Fruit fly (Drosophila melanogaster) whole organism, embryonic: ENCODE results near the gene elB.

ENCODE experiments used
- Abd-B ChIP-seq: fragments of 200-800 bp; sonication (Bioruptor generic); optimal IDR thresholded peaks from 2 replicates; lab custom pipeline; 2018; ENCODE audit warnings: missing biosample characterization, mild to moderate bottlenecking, missing genetic modification characterization, moderate library complexity
- Ada2b ChIP-seq: fragments of 200-800 bp; sonication (Bioruptor generic); IDR thresholded peaks from 2 replicates; pipeline ENCODE4 v1.3.6; 2022; ENCODE audit warnings: missing biosample characterization, missing genetic modification characterization
- Antp ChIP-seq: fragments of 200-800 bp; sonication (Bioruptor generic); optimal IDR thresholded peaks from 3 replicates; lab custom pipeline; 2016; ENCODE audit warnings: missing biosample characterization, missing genetic modification characterization
- Bgb ChIP-seq: fragments of 200-800 bp; sonication (Bioruptor generic); IDR thresholded peaks from 2 replicates; pipeline ENCODE4 v1.3.6; 2022; ENCODE audit warnings: missing biosample characterization, missing genetic modification characterization; ENCODE audit not compliant: partially characterized antibody
- CG10147 ChIP-seq: fragments of 200-800 bp; sonication (Bioruptor generic); optimal IDR thresholded peaks from 2 replicates; lab custom pipeline; 2019; ENCODE audit warnings: missing biosample characterization, mild to moderate bottlenecking, missing genetic modification characterization, moderate library complexity
- CG1024 ChIP-seq: fragments of 200-800 bp; sonication (Bioruptor generic); IDR thresholded peaks from 2 replicates; pipeline ENCODE4 v1.3.6; 2022; ENCODE audit warnings: missing biosample characterization, missing genetic modification characterization
- CG10979 ChIP-seq: fragments of 200-800 bp; sonication (Bioruptor generic); optimal IDR thresholded peaks from 2 replicates; lab custom pipeline; 2018; ENCODE audit warnings: missing biosample characterization, mild to moderate bottlenecking, missing genetic modification characterization, moderate library complexity
- CG12769 ChIP-seq: fragments of 200-800 bp; sonication (Bioruptor generic); optimal IDR thresholded peaks from 2 replicates; lab custom pipeline; 2019; ENCODE audit warnings: missing biosample characterization, mild to moderate bottlenecking, missing genetic modification characterization, moderate library complexity
- CG14441 ChIP-seq: fragments of 200-800 bp; sonication (Bioruptor generic); IDR thresholded peaks from 2 replicates; pipeline ENCODE4 v1.3.6; 2022; ENCODE audit warnings: missing biosample characterization, missing genetic modification characterization
- CG14710 ChIP-seq: fragments of 200-800 bp; sonication (Bioruptor generic); optimal IDR thresholded peaks from 3 replicates; lab custom pipeline; 2019; ENCODE audit warnings: missing biosample characterization, mild to moderate bottlenecking, missing genetic modification characterization, moderate library complexity
- CG16779 ChIP-seq: fragments of 200-800 bp; sonication (Bioruptor generic); IDR thresholded peaks from 2 replicates; pipeline ENCODE4 v1.3.6; 2022; ENCODE audit warnings: missing biosample characterization, missing genetic modification characterization
- CG16863 ChIP-seq: fragments of 200-800 bp; sonication (Bioruptor generic); optimal IDR thresholded peaks from 3 replicates; lab custom pipeline; 2016; ENCODE audit warnings: missing biosample characterization, missing genetic modification characterization
- CG17359 ChIP-seq: fragments of 200-800 bp; sonication (Bioruptor generic); optimal IDR thresholded peaks from 3 replicates; lab custom pipeline; 2018; ENCODE audit warnings: missing biosample characterization, mild to moderate bottlenecking, missing genetic modification characterization, moderate library complexity
- CG17612 ChIP-seq: fragments of 200-800 bp; sonication (Bioruptor generic); IDR thresholded peaks from 2 replicates; pipeline ENCODE4 v1.3.6; 2022; ENCODE audit warnings: missing biosample characterization, missing genetic modification characterization
- CG18011 ChIP-seq: fragments of 200-800 bp; sonication (Bioruptor generic); optimal IDR thresholded peaks from 2 replicates; lab custom pipeline; 2017; ENCODE audit warnings: missing biosample characterization, missing genetic modification characterization, mild to moderate bottlenecking, moderate library complexity, missing genotype
- CG2129 ChIP-seq: fragments of 200-800 bp; sonication (Bioruptor generic); IDR thresholded peaks from 2 replicates; pipeline ENCODE4 v1.3.6; 2022; ENCODE audit warnings: missing biosample characterization, missing genetic modification characterization; ENCODE audit not compliant: partially characterized antibody
- CG3407 ChIP-seq: fragments of 200-800 bp; sonication (Bioruptor generic); optimal IDR thresholded peaks from 2 replicates; lab custom pipeline; 2018; ENCODE audit warnings: missing biosample characterization, mild to moderate bottlenecking, missing genetic modification characterization
- CG4424 ChIP-seq: fragments of 200-800 bp; sonication (Bioruptor generic); optimal IDR thresholded peaks from 3 replicates; lab custom pipeline; 2016; ENCODE audit warnings: missing biosample characterization, missing genetic modification characterization
- CG4707 ChIP-seq: fragments of 200-800 bp; sonication (Bioruptor generic); optimal IDR thresholded peaks from 2 replicates; lab custom pipeline; 2018; ENCODE audit warnings: missing biosample characterization, mild to moderate bottlenecking, missing genetic modification characterization, moderate library complexity
- CG4854 ChIP-seq: fragments of 200-800 bp; sonication (Bioruptor generic); optimal IDR thresholded peaks from 2 replicates; lab custom pipeline; 2016; ENCODE audit warnings: missing biosample characterization, missing genetic modification characterization, inconsistent platforms
- CG5245 ChIP-seq: fragments of 200-800 bp; sonication (Bioruptor generic); optimal IDR thresholded peaks from 3 replicates; lab custom pipeline; 2016; ENCODE audit warnings: missing biosample characterization, missing genetic modification characterization
- CG6254 ChIP-seq: fragments of 200-800 bp; sonication (Bioruptor generic); optimal IDR thresholded peaks from 3 replicates; lab custom pipeline; 2017; ENCODE audit warnings: mild to moderate bottlenecking, missing biosample characterization, missing genetic modification reagents, missing genetic modification characterization
- CG8281 ChIP-seq: fragments of 200-800 bp; sonication (Bioruptor generic); optimal IDR thresholded peaks from 2 replicates; lab custom pipeline; 2018; ENCODE audit warnings: missing biosample characterization, mild to moderate bottlenecking, missing genetic modification characterization, moderate library complexity
- CG8290 ChIP-seq, 3 experiments: fragments of 200-800 bp; sonication (Bioruptor generic); optimal IDR thresholded peaks; 2 replicates each; lab custom pipeline; 2016 to 2019; ENCODE audit warnings: missing biosample characterization in 3 of 3, missing genetic modification characterization in 3 of 3, mild to moderate bottlenecking in 2 of 3, moderate library complexity in 1 of 3
- Deaf1 ChIP-seq: fragments of 200-800 bp; optimal IDR thresholded peaks from 3 replicates; lab custom pipeline; 2019; ENCODE audit warnings: missing biosample characterization, mild to moderate bottlenecking, missing genetic modification characterization, moderate library complexity
- Doc2 ChIP-seq: fragments of 200-800 bp; sonication (Bioruptor generic); IDR thresholded peaks from 2 replicates; pipeline ENCODE4 v1.3.6; 2022; ENCODE audit warnings: missing biosample characterization, missing genetic modification characterization
- HLHmδ ChIP-seq: fragments of 200-800 bp; sonication (Bioruptor generic); optimal IDR thresholded peaks from 2 replicates; lab custom pipeline; 2018; ENCODE audit warnings: missing biosample characterization, mild to moderate bottlenecking, missing genetic modification characterization, moderate library complexity
- Lim3 ChIP-seq: fragments of 200-800 bp; sonication (Bioruptor generic); IDR thresholded peaks from 2 replicates; pipeline ENCODE4 v1.3.6; 2022; ENCODE audit warnings: missing biosample characterization, missing genetic modification characterization
- Sry-δ ChIP-seq: fragments of 200-800 bp; sonication (Bioruptor generic); optimal IDR thresholded peaks from 2 replicates; lab custom pipeline; 2016; ENCODE audit warnings: missing biosample characterization, missing genetic modification characterization
- corto ChIP-seq: fragments of 200-800 bp; sonication (Bioruptor generic); optimal IDR thresholded peaks from 2 replicates; lab custom pipeline; 2016; ENCODE audit warnings: missing biosample characterization, mild to moderate bottlenecking, missing genetic modification characterization, moderate library complexity
- cwo ChIP-seq: fragments of 200-800 bp; sonication (Bioruptor generic); optimal IDR thresholded peaks from 3 replicates; lab custom pipeline; 2017; ENCODE audit warnings: missing biosample characterization, missing genetic modification characterization, mild to moderate bottlenecking, moderate library complexity, missing genetic modification reagents
- danr ChIP-seq: fragments of 200-800 bp; sonication (Bioruptor generic); IDR thresholded peaks from 2 replicates; pipeline ENCODE4 v1.3.6; 2022; ENCODE audit warnings: missing biosample characterization, missing genetic modification characterization
- fru ChIP-seq: fragments of >200 bp; optimal IDR thresholded peaks from 2 replicates; lab custom pipeline; 2017
- inv ChIP-seq: fragments of 200-800 bp; sonication (Bioruptor generic); IDR thresholded peaks from 2 replicates; pipeline ENCODE4 v1.3.6; 2022; ENCODE audit warnings: missing biosample characterization, missing genetic modification characterization; ENCODE audit not compliant: partially characterized antibody
- luna ChIP-seq: fragments of 200-800 bp; sonication (Bioruptor generic); optimal IDR thresholded peaks from 2 replicates; lab custom pipeline; 2016; ENCODE audit warnings: missing biosample characterization, missing genetic modification characterization
- nau ChIP-seq: fragments of 200-800 bp; sonication (Bioruptor generic); optimal IDR thresholded peaks from 3 replicates; lab custom pipeline; 2017; ENCODE audit warnings: missing biosample characterization, mild to moderate bottlenecking, missing genetic modification characterization, missing genetic modification reagents
- nmo ChIP-seq: fragments of 200-800 bp; sonication (Bioruptor generic); optimal IDR thresholded peaks from 2 replicates; lab custom pipeline; 2018; ENCODE audit warnings: missing biosample characterization, mild to moderate bottlenecking, missing genetic modification characterization, moderate library complexity
- odd ChIP-seq: fragments of 200-800 bp; sonication (Bioruptor generic); optimal IDR thresholded peaks from 2 replicates; lab custom pipeline; 2017; ENCODE audit warnings: missing biosample characterization, mild to moderate bottlenecking, missing genetic modification characterization
- p53 ChIP-seq: fragments of 200-800 bp; sonication (Bioruptor generic); optimal IDR thresholded peaks from 2 replicates; lab custom pipeline; 2016; ENCODE audit warnings: missing biosample characterization, missing genetic modification characterization
- pita ChIP-seq: fragments of 200-800 bp; sonication (Bioruptor generic); optimal IDR thresholded peaks from 2 replicates; lab custom pipeline; 2017; ENCODE audit warnings: missing biosample characterization, mild to moderate bottlenecking, missing genetic modification characterization
- repo ChIP-seq: fragments of 200-800 bp; sonication (Bioruptor generic); optimal IDR thresholded peaks from 2 replicates; lab custom pipeline; 2016; ENCODE audit warnings: missing biosample characterization, missing genetic modification characterization
- schlank ChIP-seq: fragments of 200-800 bp; sonication (Bioruptor generic); optimal IDR thresholded peaks from 2 replicates; lab custom pipeline; 2018; ENCODE audit warnings: missing biosample characterization, mild to moderate bottlenecking, missing genetic modification characterization
- slou ChIP-seq: fragments of 200-800 bp; sonication (Bioruptor generic); optimal IDR thresholded peaks from 3 replicates; lab custom pipeline; 2016; ENCODE audit warnings: missing biosample characterization, missing genetic modification characterization
- sob ChIP-seq: fragments of 200-800 bp; sonication (Bioruptor generic); IDR thresholded peaks from 2 replicates; pipeline ENCODE4 v1.3.6; 2022; ENCODE audit warnings: missing biosample characterization, missing genetic modification characterization
- tgo ChIP-seq: fragments of 200-800 bp; sonication (Bioruptor generic); IDR thresholded peaks from 3 replicates; pipeline ENCODE4 v1.3.6; 2022; ENCODE audit warnings: missing biosample characterization, missing genetic modification characterization
- tin ChIP-seq: fragments of 200-800 bp; sonication (Bioruptor generic); optimal IDR thresholded peaks from 3 replicates; lab custom pipeline; 2016; ENCODE audit warnings: missing biosample characterization, missing genetic modification characterization
- tx ChIP-seq: fragments of 200-800 bp; sonication (Bioruptor generic); optimal IDR thresholded peaks from 2 replicates; lab custom pipeline; 2016; ENCODE audit warnings: missing biosample characterization, missing genetic modification characterization
- z ChIP-seq: fragments of 200-800 bp; sonication (Bioruptor generic); IDR thresholded peaks from 3 replicates; pipeline ENCODE4 v1.3.6; 2022; ENCODE audit warnings: missing biosample characterization, missing genetic modification characterization
- zen ChIP-seq: fragments of 200-800 bp; sonication (Bioruptor generic); optimal IDR thresholded peaks from 3 replicates; lab custom pipeline; 2018; ENCODE audit warnings: missing biosample characterization, mild to moderate bottlenecking, missing genetic modification characterization, moderate library complexity

Gene elB

dm6 chr2L:14376484-14377254 lies 32.7 kb downstream of the elB start (continued):
- peak; percentile 6 for TF ChIP-seq CG8281 (tag; lab: Kevin White, UChicago)
- TF ChIP-seq tx (GFP tag; lab: Kevin White, UChicago): no peak
- peak; percentile 22 for TF ChIP-seq CG17359 (tag; lab: Kevin White, UChicago)
- no peak for TF ChIP-seq Sry-δ (GFP tag; lab: Kevin White, UChicago)
- no peak for TF ChIP-seq Ada2b (GFP tag; lab: Robert Waterston, UW)
- TF ChIP-seq CG10147: no peak
- 0 out of 2 replicates have a peak, but pooled peaks have one; percentile 26 for TF ChIP-seq CG14441 (GFP tag; lab: Robert Waterston, UW)
- TF ChIP-seq slou (GFP tag; lab: Kevin White, UChicago): no peak
- TF ChIP-seq zen (tag; lab: Kevin White, UChicago): no peak
- TF ChIP-seq CG1024: no peak
- TF ChIP-seq nmo (GFP tag; lab: Kevin White, UChicago): peak; percentile 54
- TF ChIP-seq fru (lab: Kevin White, UChicago): no peak
- TF ChIP-seq CG16863 (GFP tag; lab: Kevin White, UChicago): peak; percentile 45
- TF ChIP-seq CG14710 (tag; lab: Kevin White, UChicago): peak; percentile 33
- TF ChIP-seq p53 (GFP tag; lab: Kevin White, UChicago): no peak
- no peak for TF ChIP-seq CG4854 (GFP tag; lab: Kevin White, UChicago)
- no peak for TF ChIP-seq Doc2
- peak; percentile 59 for TF ChIP-seq CG4424 (GFP tag; lab: Kevin White, UChicago)
- peak; percentile 7 for TF ChIP-seq repo (GFP tag; lab: Kevin White, UChicago)
- no peak for TF ChIP-seq CG4707
- TF ChIP-seq pita (GFP tag; lab: Kevin White, UChicago): no peak
- no peak for TF ChIP-seq odd
- TF ChIP-seq tgo (GFP tag; lab: Robert Waterston, UW): 0 out of 3 replicates have a peak, but pooled peaks have one; percentile 13
- no peak for TF ChIP-seq cwo (GFP tag; lab: Kevin White, UChicago)
- peak; percentile 42; the same call in 1 of the 2 replicates for TF ChIP-seq inv
- no peak for TF ChIP-seq Deaf1 (tag; lab: Kevin White, UChicago)
- no peak for TF ChIP-seq HLHmδ (GFP tag; lab: Kevin White, UChicago)
- peak; percentile 34; the same call in 1 of the 2 replicates for TF ChIP-seq sob (GFP tag; lab: Robert Waterston, UW)
- TF ChIP-seq schlank: no peak
- TF ChIP-seq CG17612 (GFP tag; lab: Robert Waterston, UW): no peak
- TF ChIP-seq CG16779: no peak
- no peak for TF ChIP-seq CG18011 (GFP tag; lab: Kevin White, UChicago)
- TF ChIP-seq Bgb (GFP tag; lab: Robert Waterston, UW): peak; percentile 40; the same call in 1 of the 2 replicates
- TF ChIP-seq z (GFP tag; lab: Robert Waterston, UW): no peak
- no peak for TF ChIP-seq CG12769 (tag; lab: Kevin White, UChicago)
- peak; percentile 16 for TF ChIP-seq tin
- no peak for TF ChIP-seq Lim3 (GFP tag; lab: Robert Waterston, UW)
- TF ChIP-seq CG2129 (GFP tag; lab: Robert Waterston, UW): no peak
- peak; percentile 80 for TF ChIP-seq nau
- peak; percentile 52 for TF ChIP-seq CG10979 (tag; lab: Kevin White, UChicago)
- TF ChIP-seq Antp: no peak
- TF ChIP-seq Abd-B (GFP tag; lab: Kevin White, UChicago): peak; percentile 55
- peak; percentile 9 for TF ChIP-seq CG5245
- no peak for TF ChIP-seq luna (GFP tag; lab: Kevin White, UChicago)
- 0 out of 2 replicates have a peak, but pooled peaks have one; percentile 16 for TF ChIP-seq danr (GFP tag; lab: Robert Waterston, UW)
- TF ChIP-seq CG8290 (GFP tag; optimal IDR thresholded peaks at IDR 0.05; lab: Kevin White, UChicago): peak; percentile 18
- TF ChIP-seq CG8290 (tag; optimal IDR thresholded peaks at IDR 0.05; lab: Kevin White, UChicago): no peak
- no peak for TF ChIP-seq CG3407 (GFP tag; lab: Kevin White, UChicago)
- TF ChIP-seq CG6254: no peak
- TF ChIP-seq corto: no peak
